Worm (Caenorhabditis elegans): ENCODE data around the gene srab-14.

DNA sequence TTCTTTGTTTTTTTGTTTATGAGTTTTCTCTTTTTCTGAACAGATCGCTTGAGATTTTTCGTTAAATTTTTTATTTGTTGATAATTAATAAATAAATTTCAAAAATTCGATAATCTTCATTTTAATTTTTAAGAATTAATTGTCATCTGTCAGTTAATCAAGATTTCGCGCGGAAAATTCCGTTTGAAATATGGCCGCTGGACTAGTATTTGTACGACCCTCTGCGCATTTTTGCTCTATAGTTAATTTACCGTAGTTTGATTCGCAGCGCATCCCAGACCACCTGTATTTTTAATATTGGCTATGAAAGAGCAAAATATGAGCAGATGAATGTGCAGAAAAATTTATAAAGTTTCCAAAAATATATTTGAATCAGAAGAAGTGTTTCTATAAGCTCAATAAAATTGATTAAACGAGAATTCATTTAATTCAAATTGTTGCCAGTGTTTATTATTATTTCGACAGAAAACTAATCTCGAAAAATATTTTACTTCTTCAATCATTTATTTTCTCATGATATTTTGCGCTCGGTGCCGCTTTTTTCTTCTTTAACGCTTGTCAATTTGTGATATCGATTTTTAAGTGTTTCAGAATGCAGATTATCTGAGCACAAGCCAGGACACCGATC is 38.4 kb upstream of the srab-14 start, which contains the start of gene nfi-1:
- no peak for TF ChIP-seq tab-1 (GFP tag; IDR thresholded peaks at IDR 0.05)
- TF ChIP-seq klf-2 (GFP tag; conservative IDR thresholded peaks at IDR 0.05) = no peak
- TF ChIP-seq flt-1 (GFP tag; IDR thresholded peaks at IDR 0.05) = no peak
- TF ChIP-seq cog-1 (tag; optimal IDR thresholded peaks at IDR 0.05) = no peak
- no peak for TF ChIP-seq ztf-23 (GFP tag; IDR thresholded peaks at IDR 0.05)
- TF ChIP-seq ztf-29 (GFP tag; IDR thresholded peaks at IDR 0.05) = no peak
- TF ChIP-seq T22C8.4 (GFP tag; IDR thresholded peaks at IDR 0.05) = no peak
- TF ChIP-seq ref-1 (GFP tag; conservative IDR thresholded peaks at IDR 0.05) = no peak

Data from whole organism, midembryonic.